Worm (Caenorhabditis elegans): ENCODE results near the gene F47E1.2.

The F47E1.2 gene

DNA sequence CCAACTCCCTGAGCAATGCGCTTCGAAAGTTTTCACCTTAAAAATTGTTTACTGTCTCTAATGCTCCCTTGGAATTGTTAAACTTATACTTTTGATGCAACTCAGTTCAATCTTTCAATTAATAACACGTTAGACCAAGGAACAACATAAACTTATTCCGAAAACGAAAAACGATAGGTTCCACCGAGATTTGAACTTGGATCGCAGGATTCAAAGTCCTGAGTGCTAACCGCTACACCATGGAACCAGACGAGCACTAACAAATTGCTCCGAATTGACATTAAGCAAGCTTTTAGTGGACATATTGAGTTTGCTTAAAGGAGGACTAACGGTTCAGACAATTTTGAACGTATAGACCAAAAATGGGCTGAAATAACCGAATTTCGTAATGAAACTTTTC is 17.0 kb downstream of the F47E1.2 start:
- no peak for TF ChIP-seq ttx-3 (tag; optimal IDR thresholded peaks at IDR 0.05)
- TF ChIP-seq hlh-13 (GFP tag; optimal IDR thresholded peaks at IDR 0.05): no peak
- no peak for TF ChIP-seq ets-4 (tag; optimal IDR thresholded peaks at IDR 0.05)
- TF ChIP-seq fax-1 (tag; optimal IDR thresholded peaks at IDR 0.05): no peak
- TF ChIP-seq nfya-1 (tag; optimal IDR thresholded peaks at IDR 0.05): no peak
- no peak for TF ChIP-seq pha-2 (tag; optimal IDR thresholded peaks at IDR 0.05)
- TF ChIP-seq ama-1 (optimal IDR thresholded peaks at IDR 0.05): no peak
- no peak for TF ChIP-seq madf-2 (tag; optimal IDR thresholded peaks at IDR 0.05)
- no peak for TF ChIP-seq ceh-9 (tag; optimal IDR thresholded peaks at IDR 0.05)
- no peak for TF ChIP-seq rnt-1 (tag; optimal IDR thresholded peaks at IDR 0.05)
- no peak for TF ChIP-seq unc-42 (tag; optimal IDR thresholded peaks at IDR 0.05)
- TF ChIP-seq T23F11.4 (GFP tag; optimal IDR thresholded peaks at IDR 0.05): no peak
- TF ChIP-seq nhr-232 (tag; optimal IDR thresholded peaks at IDR 0.05): no peak
- TF ChIP-seq mec-3 (tag; optimal IDR thresholded peaks at IDR 0.05; ENCODE audit: borderline replicate concordance): no peak
- TF ChIP-seq hlh-8 (tag; optimal IDR thresholded peaks at IDR 0.05): no peak
- TF ChIP-seq F13H6.1 (tag; optimal IDR thresholded peaks at IDR 0.05): no peak
- TF ChIP-seq nhr-11 (tag; optimal IDR thresholded peaks at IDR 0.05): no peak
- TF ChIP-seq ztf-16 (tag; optimal IDR thresholded peaks at IDR 0.05): no peak
- no peak for TF ChIP-seq pat-9 (tag; optimal IDR thresholded peaks at IDR 0.05)

DNA sequence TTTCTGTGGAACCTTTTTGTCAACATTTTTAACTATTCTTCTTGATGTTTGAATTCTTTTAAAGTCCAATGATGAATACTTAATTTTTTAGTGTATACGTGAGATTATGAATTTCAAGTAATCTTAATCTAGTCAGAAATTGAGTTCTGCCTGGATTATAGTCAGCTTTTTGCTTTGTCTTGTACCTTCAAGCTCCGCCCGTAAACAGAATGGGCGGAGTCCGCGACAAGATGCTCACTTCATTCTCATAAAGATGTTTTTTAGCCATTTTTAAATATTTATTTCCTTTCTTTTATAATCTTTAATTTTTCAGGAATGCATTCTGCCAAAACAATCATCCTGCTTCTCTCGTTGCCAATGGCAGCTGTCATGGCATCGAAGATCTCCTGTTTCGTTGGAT is 19.4 kb downstream of the F47E1.2 start, which contains the start of gene F47E1.1:
Gene F47E1.1 (plus strand): TSS at position 301 of the 400 bp plus-strand sequence.
- TF ChIP-seq che-1 (tag; optimal IDR thresholded peaks at IDR 0.05): no peak
- no peak for TF ChIP-seq rnt-1 (tag; optimal IDR thresholded peaks at IDR 0.05)
- TF ChIP-seq odd-2 (tag; optimal IDR thresholded peaks at IDR 0.05): no peak
- no peak for TF ChIP-seq pag-3 (tag; optimal IDR thresholded peaks at IDR 0.05; ENCODE audit: borderline replicate concordance)
- TF ChIP-seq nhr-11 (tag; optimal IDR thresholded peaks at IDR 0.05): no peak
- no peak for TF ChIP-seq elt-2 (tag; optimal IDR thresholded peaks at IDR 0.05)
- no peak for TF ChIP-seq ceh-2 (tag; optimal IDR thresholded peaks at IDR 0.05)
- no peak for TF ChIP-seq Y22D7AL.16 (tag; optimal IDR thresholded peaks at IDR 0.05)
- TF ChIP-seq sdc-2 (tag; optimal IDR thresholded peaks at IDR 0.05): no peak
- TF ChIP-seq unc-3 (GFP tag; conservative IDR thresholded peaks at IDR 0.05): no peak
- no peak for TF ChIP-seq unc-3 (tag; optimal IDR thresholded peaks at IDR 0.05)
- no peak for TF ChIP-seq hlh-15 (tag; optimal IDR thresholded peaks at IDR 0.05)

DNA sequence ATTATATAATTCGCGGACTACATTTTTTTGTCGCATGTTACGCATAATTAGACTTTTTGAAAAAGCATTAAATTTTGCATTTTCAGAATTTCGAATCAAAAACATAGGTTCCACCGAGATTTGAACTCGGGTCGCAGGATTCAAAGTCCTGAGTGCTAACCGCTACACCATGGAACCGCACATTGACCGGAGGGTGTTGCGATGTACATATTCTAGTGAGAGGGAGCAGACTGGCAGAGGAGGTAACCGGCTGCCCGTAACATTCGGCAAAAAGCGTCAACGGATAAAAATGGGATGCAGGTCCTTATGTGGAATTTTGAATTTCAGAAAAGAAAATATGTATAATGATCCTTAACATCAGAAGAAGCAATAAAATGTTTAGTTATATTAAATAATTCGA is 20.7 kb downstream of the F47E1.2 start:
- TF ChIP-seq ceh-34 (tag; optimal IDR thresholded peaks at IDR 0.05): peak; percentile 25
- peak; percentile 54 for TF ChIP-seq nhr-232 (tag; optimal IDR thresholded peaks at IDR 0.05)
- TF ChIP-seq sox-2 (GFP tag; IDR thresholded peaks at IDR 0.05): peak; percentile 32; the same call in 1 of the 2 replicates
- no peak for TF ChIP-seq dve-1 (tag; optimal IDR thresholded peaks at IDR 0.05)
- peak; percentile 43; the same call in 1 of the 2 replicates for TF ChIP-seq ceh-45 (GFP tag; IDR thresholded peaks at IDR 0.05)
- no peak for TF ChIP-seq K09A11.1 (tag; optimal IDR thresholded peaks at IDR 0.05; ENCODE audit: insufficient read depth)
- peak; percentile 60 for TF ChIP-seq unc-3 (GFP tag; conservative IDR thresholded peaks at IDR 0.05)
- TF ChIP-seq unc-3 (tag; optimal IDR thresholded peaks at IDR 0.05): peak; percentile 12
- TF ChIP-seq ref-2 (tag; optimal IDR thresholded peaks at IDR 0.05): peak; percentile 62
- no peak for TF ChIP-seq fkh-10 (GFP tag; optimal IDR thresholded peaks at IDR 0.05)
- peak; percentile 11 for TF ChIP-seq ceh-31 (tag; optimal IDR thresholded peaks at IDR 0.05)
- TF ChIP-seq hlh-13 (GFP tag; optimal IDR thresholded peaks at IDR 0.05): peak; percentile 54
- TF ChIP-seq ceh-6 (GFP tag; optimal IDR thresholded peaks at IDR 0.05): peak; percentile 43
- TF ChIP-seq F13H6.1 (tag; optimal IDR thresholded peaks at IDR 0.05): no peak
- peak; percentile 31 for TF ChIP-seq elt-2 (tag; optimal IDR thresholded peaks at IDR 0.05)
- TF ChIP-seq ceh-18 (tag; optimal IDR thresholded peaks at IDR 0.05): no peak
- peak; percentile 24 for TF ChIP-seq zip-5 (tag; optimal IDR thresholded peaks at IDR 0.05)
- TF ChIP-seq pqm-1 (tag; optimal IDR thresholded peaks at IDR 0.05): no peak
- no peak for TF ChIP-seq pat-9 (tag; optimal IDR thresholded peaks at IDR 0.05)
- peak; percentile 57 for TF ChIP-seq tbx-2 (tag; optimal IDR thresholded peaks at IDR 0.05)
- TF ChIP-seq unc-42 (tag; optimal IDR thresholded peaks at IDR 0.05): no peak
- TF ChIP-seq T23F11.4 (GFP tag; optimal IDR thresholded peaks at IDR 0.05): no peak
- TF ChIP-seq lim-6 (tag; optimal IDR thresholded peaks at IDR 0.05): no peak
- TF ChIP-seq syd-9 (tag; optimal IDR thresholded peaks at IDR 0.05): peak; percentile 68
- TF ChIP-seq fax-1 (tag; optimal IDR thresholded peaks at IDR 0.05): peak; percentile 6
- peak; percentile 42 for TF ChIP-seq K02D7.2 (tag; optimal IDR thresholded peaks at IDR 0.05)
- TF ChIP-seq ttx-3 (tag; optimal IDR thresholded peaks at IDR 0.05): peak; percentile 61
- TF ChIP-seq pha-2 (tag; optimal IDR thresholded peaks at IDR 0.05): peak; percentile 61
- TF ChIP-seq Y22D7AL.16 (tag; optimal IDR thresholded peaks at IDR 0.05): peak; percentile 33
- peak; percentile 23 for TF ChIP-seq lin-11 (tag; optimal IDR thresholded peaks at IDR 0.05)
- TF ChIP-seq sox-4 (tag; optimal IDR thresholded peaks at IDR 0.05): peak; percentile 37
- TF ChIP-seq rnt-1 (tag; optimal IDR thresholded peaks at IDR 0.05): peak; percentile 1
- peak; percentile 28 for TF ChIP-seq che-1 (tag; optimal IDR thresholded peaks at IDR 0.05)
- peak; percentile 31 for TF ChIP-seq sdc-2 (tag; optimal IDR thresholded peaks at IDR 0.05)

All from whole organism, late embryonic.